Worm (Caenorhabditis elegans): ENCODE data around the gene imp-2.

- TF ChIP-seq R02D3.7 (tag; optimal IDR thresholded peaks at IDR 0.05) (no peak), duxl-1 (tag; optimal IDR thresholded peaks at IDR 0.05; ENCODE audit: poor library complexity) (no peak), lin-39 (tag; optimal IDR thresholded peaks at IDR 0.05) (no peak)
These were observed 20.9 kb downstream of the imp-2 start, which contains the start of gene M7.12 for ce11 chrIV:11097795-11098194.
